Fruit fly (Drosophila melanogaster) whole organism, embryonic: ENCODE results near the gene Tm1.
A peak's percentile ranks its signal among the peaks of the same experiment; 100 is the strongest.

ENCODE experiments used
- Atf-2 ChIP-seq: fragments of 200-800 bp; sonication (Bioruptor generic); optimal IDR thresholded peaks from 2 replicates; lab custom pipeline; 2016; ENCODE audit warnings: missing biosample characterization, missing genetic modification characterization
- Awh ChIP-seq: fragments of 200-800 bp; sonication (Bioruptor generic); IDR thresholded peaks from 2 replicates; pipeline ENCODE4, ENCODE4 v1.3.6; 2022; ENCODE audit warnings: missing biosample characterization, missing genetic modification characterization
- CG10321 ChIP-seq: fragments of 200-800 bp; sonication (Bioruptor generic); IDR thresholded peaks from 2 replicates; pipeline ENCODE4 v1.3.6; 2022; ENCODE audit warnings: missing biosample characterization, missing genetic modification characterization
- CG11696 ChIP-seq: fragments of 200-800 bp; sonication (Bioruptor generic); IDR thresholded peaks from 2 replicates; pipeline ENCODE4 v1.3.6; 2022; ENCODE audit warnings: missing biosample characterization, missing genetic modification characterization
- CG11723 ChIP-seq: fragments of 200-800 bp; sonication (Bioruptor generic); optimal IDR thresholded peaks from 2 replicates; lab custom pipeline; 2017; ENCODE audit warnings: missing biosample characterization, mild to moderate bottlenecking, missing genetic modification characterization
- CG12744 ChIP-seq: fragments of 200-800 bp; sonication (Bioruptor generic); optimal IDR thresholded peaks from 2 replicates; lab custom pipeline; 2016; ENCODE audit warnings: missing biosample characterization, missing genetic modification characterization
- CG13424 ChIP-seq: fragments of 200-800 bp; sonication (Bioruptor generic); optimal IDR thresholded peaks from 2 replicates; lab custom pipeline; 2019; ENCODE audit warnings: missing biosample characterization, mild to moderate bottlenecking, missing genetic modification characterization, moderate library complexity
- CG15073 ChIP-seq: fragments of 200-800 bp; sonication (Bioruptor generic); optimal IDR thresholded peaks from 2 replicates; lab custom pipeline; 2016; ENCODE audit warnings: missing biosample characterization, missing genetic modification characterization
- CG1529 ChIP-seq: fragments of 200-800 bp; sonication (Bioruptor generic); optimal IDR thresholded peaks from 3 replicates; lab custom pipeline; 2018; ENCODE audit warnings: missing biosample characterization, missing genetic modification characterization
- CG17328 ChIP-seq: fragments of 200-800 bp; sonication (Bioruptor generic); IDR thresholded peaks from 2 replicates; pipeline ENCODE4 v1.3.6; 2022; ENCODE audit warnings: missing biosample characterization, missing genetic modification characterization
- CG1792 ChIP-seq: fragments of 200-800 bp; sonication (Bioruptor generic); optimal IDR thresholded peaks from 2 replicates; lab custom pipeline; 2016; ENCODE audit warnings: missing biosample characterization, missing genetic modification characterization
- CG1832 ChIP-seq: fragments of 200-800 bp; sonication (Bioruptor generic); optimal IDR thresholded peaks from 2 replicates; lab custom pipeline; 2017; ENCODE audit warnings: missing biosample characterization, mild to moderate bottlenecking, missing genetic modification characterization, inconsistent platforms
- CG2712 ChIP-seq: fragments of 200-800 bp; optimal IDR thresholded peaks from 3 replicates; lab custom pipeline; 2019; ENCODE audit warnings: missing biosample characterization, mild to moderate bottlenecking, missing genetic modification characterization, moderate library complexity
- CG30020 ChIP-seq: fragments of 200-800 bp; optimal IDR thresholded peaks from 2 replicates; lab custom pipeline; 2019; ENCODE audit warnings: missing biosample characterization, mild to moderate bottlenecking, missing genetic modification characterization, moderate library complexity
- CG43689 ChIP-seq: fragments of 200-800 bp; sonication (Bioruptor generic); IDR thresholded peaks from 2 replicates; pipeline ENCODE4 v1.3.6; 2022; ENCODE audit warnings: missing biosample characterization, missing genetic modification characterization
- CG4854 ChIP-seq: fragments of 200-800 bp; sonication (Bioruptor generic); optimal IDR thresholded peaks from 2 replicates; lab custom pipeline; 2016; ENCODE audit warnings: missing biosample characterization, missing genetic modification characterization, inconsistent platforms
- CG6654 ChIP-seq: fragments of 200-800 bp; sonication (Bioruptor generic); optimal IDR thresholded peaks from 2 replicates; lab custom pipeline; 2017; ENCODE audit warnings: missing biosample characterization, mild to moderate bottlenecking, missing genetic modification characterization
- CG7963 ChIP-seq: fragments of 200-800 bp; sonication (Bioruptor generic); IDR thresholded peaks from 3 replicates; pipeline ENCODE4 v1.3.6; 2022; ENCODE audit warnings: missing biosample characterization, missing genetic modification characterization; ENCODE audit not compliant: partially characterized antibody
- CG8089 ChIP-seq: fragments of 200-800 bp; sonication (Bioruptor generic); optimal IDR thresholded peaks from 3 replicates; lab custom pipeline; 2016; ENCODE audit warnings: missing biosample characterization, missing genetic modification characterization
- CG8290 ChIP-seq, 3 experiments: fragments of 200-800 bp; sonication (Bioruptor generic); optimal IDR thresholded peaks; 2 replicates each; lab custom pipeline; 2016 to 2019; ENCODE audit warnings: missing biosample characterization in 3 of 3, missing genetic modification characterization in 3 of 3, mild to moderate bottlenecking in 2 of 3, moderate library complexity in 1 of 3
- CG8359 ChIP-seq: fragments of 200-800 bp; sonication (Bioruptor generic); optimal IDR thresholded peaks from 2 replicates; lab custom pipeline; 2017; ENCODE audit warnings: missing biosample characterization, mild to moderate bottlenecking, missing genetic modification characterization, borderline replicate concordance
- CG9215 ChIP-seq: fragments of 200-800 bp; sonication (Bioruptor generic); IDR thresholded peaks from 2 replicates; pipeline ENCODE4 v1.3.6; 2022; ENCODE audit warnings: missing biosample characterization, missing genetic modification characterization
- CkIIα-i1 ChIP-seq: fragments of 200-800 bp; sonication (Bioruptor generic); IDR thresholded peaks from 2 replicates; pipeline ENCODE4 v1.3.6; 2022; ENCODE audit warnings: missing biosample characterization, missing genetic modification characterization
- CrebB ChIP-seq: fragments of 200-800 bp; sonication (Bioruptor generic); optimal IDR thresholded peaks from 3 replicates; lab custom pipeline; 2018; ENCODE audit warnings: missing biosample characterization, mild to moderate bottlenecking, missing genetic modification characterization
- Dp ChIP-seq: fragments of 200-800 bp; sonication (Bioruptor generic); optimal IDR thresholded peaks from 2 replicates; lab custom pipeline; 2018; ENCODE audit warnings: missing biosample characterization, mild to moderate bottlenecking, missing genetic modification characterization, moderate library complexity
- Fer1 ChIP-seq: fragments of 200-800 bp; sonication (Bioruptor generic); optimal IDR thresholded peaks from 2 replicates; lab custom pipeline; 2017; ENCODE audit warnings: missing biosample characterization, mild to moderate bottlenecking, missing genetic modification characterization
- Fer2 ChIP-seq: fragments of 200-800 bp; sonication (Bioruptor generic); optimal IDR thresholded peaks from 2 replicates; lab custom pipeline; 2018; ENCODE audit warnings: missing biosample characterization, mild to moderate bottlenecking, missing genetic modification characterization, moderate library complexity
- H2.0 ChIP-seq: fragments of 200-800 bp; sonication (Bioruptor generic); IDR thresholded peaks from 2 replicates; pipeline ENCODE4 v1.3.6; 2022; ENCODE audit warnings: missing biosample characterization, missing genetic modification characterization
- HLH54F ChIP-seq: fragments of 200-800 bp; sonication (Bioruptor generic); optimal IDR thresholded peaks from 3 replicates; lab custom pipeline; 2016; ENCODE audit warnings: missing biosample characterization, missing genetic modification characterization
- Hr78 ChIP-seq, 2 experiments: fragments of 200-800 bp in 1 of 2; fragments of >200 bp in 1 of 2; sonication (Bioruptor generic) in 1 of 2; optimal IDR thresholded peaks; 2 replicates each; lab custom pipeline; 2017 to 2019; ENCODE audit warnings: missing biosample characterization in 2 of 2, missing genetic modification characterization in 2 of 2, mild to moderate bottlenecking in 1 of 2, moderate library complexity in 1 of 2
- Hsf ChIP-seq: fragments of 200-800 bp; sonication (Bioruptor generic); optimal IDR thresholded peaks from 3 replicates; lab custom pipeline; 2016; ENCODE audit warnings: missing biosample characterization, missing genetic modification characterization
- Mad ChIP-seq: fragments of 200-800 bp; sonication (Bioruptor generic); optimal IDR thresholded peaks from 2 replicates; lab custom pipeline; 2016; ENCODE audit warnings: missing biosample characterization, missing genetic modification characterization
- NC2β ChIP-seq: fragments of 200-800 bp; sonication (Bioruptor generic); optimal IDR thresholded peaks from 2 replicates; lab custom pipeline; 2016; ENCODE audit warnings: missing biosample characterization, missing genetic modification characterization
- NK7.1 ChIP-seq: fragments of 200-800 bp; sonication (Bioruptor generic); optimal IDR thresholded peaks from 3 replicates; lab custom pipeline; 2016; ENCODE audit warnings: missing biosample characterization, missing genetic modification characterization
- Sin3A ChIP-seq: fragments of >200 bp; optimal IDR thresholded peaks from 2 replicates; lab custom pipeline; 2018
- Six4 ChIP-seq: fragments of 200-800 bp; sonication (Bioruptor generic); optimal IDR thresholded peaks from 2 replicates; lab custom pipeline; 2016; ENCODE audit warnings: missing biosample characterization, missing genetic modification characterization
- bowl ChIP-seq: fragments of 200-800 bp; sonication (Bioruptor generic); IDR thresholded peaks from 2 replicates; pipeline ENCODE4 v1.3.6; 2022; ENCODE audit warnings: missing biosample characterization, missing genetic modification characterization
- br ChIP-seq: fragments of >200 bp; optimal IDR thresholded peaks from 2 replicates; lab custom pipeline; 2017
- dimm ChIP-seq: fragments of 200-800 bp; sonication (Bioruptor generic); IDR thresholded peaks from 2 replicates; pipeline ENCODE4 v1.3.6; 2022; ENCODE audit warnings: missing biosample characterization, missing genetic modification characterization
- disco-r ChIP-seq: fragments of 200-800 bp; sonication (Bioruptor generic); optimal IDR thresholded peaks from 2 replicates; lab custom pipeline; 2016; ENCODE audit warnings: missing biosample characterization, missing genetic modification characterization
- fd64A ChIP-seq: fragments of 200-800 bp; sonication (Bioruptor generic); optimal IDR thresholded peaks from 3 replicates; lab custom pipeline; 2018; ENCODE audit warnings: missing biosample characterization, mild to moderate bottlenecking, missing genetic modification characterization
- lilli ChIP-seq: fragments of 200-800 bp; sonication (Bioruptor generic); optimal IDR thresholded peaks from 3 replicates; lab custom pipeline; 2016; ENCODE audit warnings: missing biosample characterization, missing genetic modification characterization
- onecut ChIP-seq: fragments of 200-800 bp; sonication (Bioruptor generic); IDR thresholded peaks from 2 replicates; pipeline ENCODE4 v1.3.6; 2022; ENCODE audit warnings: missing biosample characterization, missing genetic modification characterization
- org-1 ChIP-seq: fragments of 200-800 bp; sonication (Bioruptor generic); optimal IDR thresholded peaks from 2 replicates; lab custom pipeline; 2017; ENCODE audit warnings: missing biosample characterization, missing genetic modification characterization
- peb ChIP-seq: fragments of 200-800 bp; sonication (Bioruptor generic); IDR thresholded peaks from 2 replicates; pipeline ENCODE4 v1.3.6; 2022; ENCODE audit warnings: missing biosample characterization, missing genetic modification characterization
- pfk ChIP-seq: fragments of 200-800 bp; sonication (Bioruptor generic); optimal IDR thresholded peaks from 2 replicates; lab custom pipeline; 2018; ENCODE audit warnings: missing biosample characterization, mild to moderate bottlenecking, missing genetic modification characterization, moderate library complexity
- unpg ChIP-seq: fragments of 200-800 bp; sonication (Bioruptor generic); optimal IDR thresholded peaks from 3 replicates; lab custom pipeline; 2018; ENCODE audit warnings: missing biosample characterization, mild to moderate bottlenecking, missing genetic modification characterization, moderate library complexity
- usp ChIP-seq: fragments of >200 bp; optimal IDR thresholded peaks from 2 replicates; lab custom pipeline; 2017; ENCODE audit warnings: missing biosample characterization, missing genetic modification characterization
- wor ChIP-seq: fragments of 200-800 bp; sonication (Bioruptor generic); IDR thresholded peaks from 2 replicates; pipeline ENCODE4 v1.3.6; 2022; ENCODE audit warnings: missing biosample characterization, missing genetic modification characterization
- yki ChIP-seq: fragments of >200 bp; optimal IDR thresholded peaks from 3 replicates; lab custom pipeline; 2018

Gene Tm1

dm6 chr3R:15342926-15343685 is 65.1 kb downstream of the Tm1 start, which contains the start of gene Nagk (continued):
- TF ChIP-seq CG15073 (no peak), CG6654 (GFP tag; lab: Kevin White, UChicago) (peak; percentile 11), Fer2 (tag; lab: Kevin White, UChicago) (no peak), CG7963 (GFP tag; lab: Robert Waterston, UW) (no peak), CG1529 (peak; percentile 47), CG8359 (no peak), CG1792 (peak; percentile 37), CG8089 (GFP tag; lab: Kevin White, UChicago) (peak; percentile 19), CG17328 (GFP tag; lab: Robert Waterston, UW) (peak; percentile 56), Hr78 (GFP tag; optimal IDR thresholded peaks at IDR 0.05; lab: Kevin White, UChicago) (peak in 1 of 2 experiments; percentile 48), NK7.1 (GFP tag; lab: Kevin White, UChicago) (peak; percentile 20), Awh (GFP tag; lab: Robert Waterston, UW) (peak; percentile 60; the same call in 1 of the 2 replicates), unpg (GFP tag; lab: Kevin White, UChicago) (peak; percentile 11), pfk (GFP tag; lab: Kevin White, UChicago) (no peak), CG43689 (0 out of 2 replicates have a peak, but pooled peaks have one; percentile 11), CG11723 (GFP tag; lab: Kevin White, UChicago) (peak; percentile 53), Atf-2 (GFP tag; lab: Kevin White, UChicago) (peak; percentile 69), CG8290 (GFP tag; optimal IDR thresholded peaks at IDR 0.05; lab: Kevin White, UChicago) (no peak), CG8290 (tag; optimal IDR thresholded peaks at IDR 0.05; lab: Kevin White, UChicago) (peak in 1 of 2 experiments; percentile 80), CG9215 (peak; percentile 21; the same call in 1 of the 2 replicates), CrebB (tag; lab: Kevin White, UChicago) (peak; percentile 40), CG1832 (GFP tag; lab: Kevin White, UChicago) (no peak), Hsf (GFP tag; lab: Kevin White, UChicago) (peak; percentile 67), Six4 (GFP tag; lab: Kevin White, UChicago) (peak; percentile 56), disco-r (GFP tag; lab: Kevin White, UChicago) (peak; percentile 11), CG10321 (GFP tag; lab: Robert Waterston, UW) (no peak), HLH54F (peak; percentile 57), CG4854 (peak; percentile 52), CG11696 (GFP tag; lab: Robert Waterston, UW) (peak; percentile 19; the same call in 1 of the 2 replicates), peb (GFP tag; lab: Robert Waterston, UW) (no peak), Fer1 (peak; percentile 37), Sin3A (lab: Kevin White, UChicago) (no peak), CG2712 (tag; lab: Kevin White, UChicago) (peak; percentile 59), usp (no peak), Dp (GFP tag; lab: Kevin White, UChicago) (peak; percentile 84), lilli (GFP tag; lab: Kevin White, UChicago) (peak; percentile 79), bowl (no peak), Mad (GFP tag; lab: Kevin White, UChicago) (peak; percentile 36), H2.0 (GFP tag; lab: Robert Waterston, UW) (peak; percentile 44; the same call in 1 of the 2 replicates), CG30020 (tag; lab: Kevin White, UChicago) (peak; percentile 4), br (no peak), NC2β (GFP tag; lab: Kevin White, UChicago) (no peak), wor (GFP tag; lab: Robert Waterston, UW) (no peak), CkIIα-i1 (GFP tag; lab: Robert Waterston, UW) (no peak), CG12744 (no peak), onecut (no peak), CG13424 (peak; percentile 52), org-1 (GFP tag; lab: Kevin White, UChicago) (peak; percentile 27), fd64A (GFP tag; lab: Kevin White, UChicago) (no peak), yki (lab: Kevin White, UChicago) (no peak), dimm (no peak)
